Worm (Caenorhabditis elegans) whole organism, early embryonic: Measurements from ENCODE around the gene Y39A3A.2.

ENCODE experiments used
- B0310.2 ChIP-seq: sonication (generic microtip); optimal IDR thresholded peaks from 2 replicates; lab custom pipeline; 2016; ENCODE audit warnings: mild to moderate bottlenecking, missing genetic modification characterization, missing compliant biosample characterization
- F13C5.2 ChIP-seq: sonication (generic microtip); optimal IDR thresholded peaks from 2 replicates; lab custom pipeline; 2017; ENCODE audit warnings: mild to moderate bottlenecking, missing genetic modification characterization, inconsistent platforms, missing compliant biosample characterization
- aly-1 ChIP-seq: sonication (generic microtip); optimal IDR thresholded peaks from 2 replicates; lab custom pipeline; 2016; ENCODE audit warnings: missing genetic modification characterization, missing compliant biosample characterization
- ama-1 ChIP-seq: fragments of 150-350 bp; optimal IDR thresholded peaks from 2 replicates; lab custom pipeline; 2014
- ceh-13 ChIP-seq: fragments of 200-800 bp; sonication (Bioruptor generic); optimal IDR thresholded peaks from 2 replicates; lab custom pipeline; 2018; ENCODE audit warnings: mild to moderate bottlenecking, missing genetic modification characterization, missing compliant biosample characterization
- ceh-36 ChIP-seq: sonication (generic microtip); optimal IDR thresholded peaks from 2 replicates; lab custom pipeline; 2016; ENCODE audit warnings: missing genetic modification characterization, inconsistent platforms, missing compliant biosample characterization
- ets-7 ChIP-seq: sonication (generic microtip); optimal IDR thresholded peaks from 2 replicates; lab custom pipeline; 2016; ENCODE audit warnings: missing genotype, missing genetic modification characterization, missing compliant biosample characterization
- flt-1 ChIP-seq: fragments of 200-800 bp; sonication (Bioruptor generic); IDR thresholded peaks from 2 replicates; pipeline ENCODE4 v1.3.6; 2022; ENCODE audit warnings: missing genetic modification characterization, missing compliant biosample characterization
- hmbx-1 ChIP-seq: sonication (generic microtip); optimal IDR thresholded peaks from 2 replicates; lab custom pipeline; 2016; ENCODE audit warnings: mild to moderate bottlenecking, missing genetic modification characterization, missing compliant biosample characterization
- hmg-4 ChIP-seq: fragments of 200-800 bp; sonication (Bioruptor generic); optimal IDR thresholded peaks from 2 replicates; lab custom pipeline; 2018; ENCODE audit warnings: mild to moderate bottlenecking, missing genetic modification characterization, missing compliant biosample characterization
- hnd-1 ChIP-seq: sonication (generic microtip); optimal IDR thresholded peaks from 2 replicates; lab custom pipeline; 2016; ENCODE audit warnings: missing genetic modification characterization, missing compliant biosample characterization
- pes-1 ChIP-seq: fragments of 200-800 bp; sonication (Bioruptor generic); IDR thresholded peaks from 2 replicates; pipeline ENCODE4 v1.3.6; 2022; ENCODE audit warnings: missing genetic modification reagents, missing genetic modification characterization, missing compliant biosample characterization
- scrt-1 ChIP-seq: fragments of 200-800 bp; sonication (Bioruptor generic); IDR thresholded peaks from 2 replicates; pipeline ENCODE4 v1.3.6; 2022; ENCODE audit warnings: missing genetic modification characterization, missing compliant biosample characterization
- sea-1 ChIP-seq: fragments of 200-800 bp; sonication (Bioruptor generic); conservative IDR thresholded peaks from 2 replicates; pipeline ENCODE4 v1.3.6; 2022; ENCODE audit warnings: missing genetic modification characterization, missing compliant biosample characterization
- tbx-11 ChIP-seq: fragments of 200-800 bp; sonication (Bioruptor generic); IDR thresholded peaks from 2 replicates; pipeline ENCODE4 v1.3.6; 2022; ENCODE audit warnings: missing genetic modification characterization, missing compliant biosample characterization
- tbx-37 ChIP-seq: fragments of 200-800 bp; sonication (Bioruptor generic); conservative IDR thresholded peaks from 2 replicates; pipeline ENCODE4 v1.3.6; 2022; ENCODE audit warnings: missing genetic modification reagents, missing genetic modification characterization, missing compliant biosample characterization
- tra-4 ChIP-seq: sonication (generic microtip); optimal IDR thresholded peaks from 2 replicates; lab custom pipeline; 2017; ENCODE audit warnings: missing genetic modification characterization, missing compliant biosample characterization

The Y39A3A.2 gene

DNA sequence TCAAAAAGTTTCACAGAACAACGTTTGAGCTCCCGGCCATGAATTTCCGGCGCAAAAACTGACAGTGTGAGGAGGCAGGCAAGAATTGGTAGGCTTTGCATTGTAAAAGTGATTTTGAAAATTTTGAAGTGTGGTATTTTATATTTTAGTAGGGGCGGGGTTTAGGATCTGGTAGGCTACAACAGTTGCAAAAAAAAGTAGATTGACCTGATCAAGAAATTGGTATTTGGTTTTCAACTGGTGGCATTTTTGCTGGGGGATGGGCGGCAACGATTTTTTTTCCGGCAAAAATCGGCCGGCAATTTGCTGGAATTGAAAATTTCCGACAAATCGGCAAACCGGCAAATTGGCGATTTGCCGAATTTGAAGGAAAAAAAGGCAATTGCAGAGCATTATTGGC lies 3.4 kb upstream of the Y39A3A.2 start, which contains the start of gene ins-16:
ins-16 (minus strand) TSS at position 101 of the 400 bp plus-strand sequence.
- no peak for TF ChIP-seq tbx-37 (GFP tag; lab: Robert Waterston, UW)
- no peak for TF ChIP-seq sea-1 (GFP tag; lab: Robert Waterston, UW)
- no peak for TF ChIP-seq ceh-13
- TF ChIP-seq ets-7 (tag; lab: Kevin White, UChicago) = no peak
- no peak for TF ChIP-seq aly-1 (tag; lab: Kevin White, UChicago)
- TF ChIP-seq F13C5.2 (tag; lab: Kevin White, UChicago) = no peak
- no peak for TF ChIP-seq hnd-1 (tag; lab: Kevin White, UChicago)
- TF ChIP-seq hmg-4 (GFP tag; lab: Kevin White, UChicago) = no peak
- no peak for TF ChIP-seq tbx-11 (GFP tag; lab: Robert Waterston, UW)
- no peak for TF ChIP-seq ceh-36 (tag; lab: Kevin White, UChicago)
- no peak for TF ChIP-seq flt-1 (GFP tag; lab: Robert Waterston, UW)

DNA sequence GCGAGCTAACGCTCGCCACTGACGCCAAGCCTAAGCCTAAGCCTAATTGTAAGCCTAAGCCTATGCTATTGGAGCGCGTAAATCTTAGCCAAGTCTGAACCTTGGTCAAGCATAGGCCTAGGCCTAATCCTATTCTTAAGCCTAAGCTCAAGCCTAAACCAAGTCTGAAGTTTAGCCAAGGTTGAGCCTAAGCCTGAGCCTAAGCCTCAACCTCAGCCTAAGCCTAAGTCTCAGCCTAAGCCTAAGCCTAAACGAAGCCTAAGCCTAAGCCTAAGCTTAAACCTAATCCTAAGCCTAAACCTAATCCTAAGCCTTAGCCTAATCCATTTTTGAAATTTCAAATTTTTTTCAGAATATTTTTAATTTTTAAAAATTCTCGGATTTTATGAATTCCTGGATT lies 2.6 kb upstream of the Y39A3A.2 start:
- TF ChIP-seq hmg-4 (GFP tag; lab: Kevin White, UChicago) (no peak), ceh-36 (tag; lab: Kevin White, UChicago) (peak; percentile 81), scrt-1 (no peak)

DNA sequence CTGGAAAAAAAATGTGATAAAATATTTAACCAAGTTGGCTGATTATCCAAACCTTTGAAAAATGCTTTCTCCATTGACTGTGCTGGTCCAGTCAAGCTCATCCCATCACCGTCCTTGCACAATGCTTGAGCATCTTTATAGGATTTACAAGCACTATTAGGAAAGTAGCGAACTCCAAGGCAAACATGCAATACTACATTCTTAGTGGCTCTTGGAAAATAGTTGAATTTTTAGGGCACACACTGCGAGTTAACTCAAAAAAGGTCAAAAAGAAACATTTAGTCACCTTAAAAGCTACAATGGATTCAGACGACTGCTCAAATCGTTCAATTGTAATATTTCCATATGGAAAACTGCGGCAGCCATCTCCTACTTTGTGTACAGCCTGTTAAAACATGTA lies 3.4 kb downstream of the Y39A3A.2 start, which contains the start of gene M01E10.3:
M01E10.3 (minus strand) TSS at position 101 of the 400 bp plus-strand sequence.
- TF ChIP-seq ceh-36 (tag; lab: Kevin White, UChicago) (no peak), aly-1 (tag; lab: Kevin White, UChicago) (no peak), hnd-1 (tag; lab: Kevin White, UChicago) (no peak), ets-7 (tag; lab: Kevin White, UChicago) (no peak), tbx-11 (GFP tag; lab: Robert Waterston, UW) (no peak), flt-1 (GFP tag; lab: Robert Waterston, UW) (no peak), hmbx-1 (tag; lab: Kevin White, UChicago) (no peak), pes-1 (no peak), sea-1 (GFP tag; lab: Robert Waterston, UW) (no peak), tbx-37 (GFP tag; lab: Robert Waterston, UW) (no peak), scrt-1 (no peak), ceh-13 (no peak), tra-4 (tag; lab: Kevin White, UChicago) (no peak), hmg-4 (GFP tag; lab: Kevin White, UChicago) (no peak), ama-1 (lab: Kevin White, UChicago) (no peak), F13C5.2 (tag; lab: Kevin White, UChicago) (no peak), B0310.2 (tag; lab: Kevin White, UChicago) (no peak)

DNA sequence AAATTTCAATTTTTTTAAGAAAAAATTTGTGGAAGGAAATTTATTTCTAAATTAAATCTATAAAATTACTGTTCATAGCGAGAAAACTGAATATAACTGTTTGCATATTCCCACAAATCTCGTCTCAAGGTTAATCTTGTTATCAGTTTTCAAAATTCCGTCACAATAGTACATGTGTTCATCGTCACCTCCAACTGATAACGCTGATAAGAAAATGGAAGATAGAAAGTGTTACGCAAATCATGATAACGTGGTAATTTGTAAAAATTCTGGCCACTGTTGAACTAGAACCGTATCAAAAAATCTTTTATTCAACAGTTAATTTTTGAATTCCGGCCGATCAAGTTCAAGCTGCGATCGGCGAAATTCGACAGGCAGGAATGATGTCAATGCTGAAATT lies 4.0 kb downstream of the Y39A3A.2 start:
- TF ChIP-seq scrt-1 (no peak), ceh-13 (no peak), tbx-11 (GFP tag; lab: Robert Waterston, UW) (no peak), F13C5.2 (tag; lab: Kevin White, UChicago) (no peak), tra-4 (tag; lab: Kevin White, UChicago) (no peak)

DNA sequence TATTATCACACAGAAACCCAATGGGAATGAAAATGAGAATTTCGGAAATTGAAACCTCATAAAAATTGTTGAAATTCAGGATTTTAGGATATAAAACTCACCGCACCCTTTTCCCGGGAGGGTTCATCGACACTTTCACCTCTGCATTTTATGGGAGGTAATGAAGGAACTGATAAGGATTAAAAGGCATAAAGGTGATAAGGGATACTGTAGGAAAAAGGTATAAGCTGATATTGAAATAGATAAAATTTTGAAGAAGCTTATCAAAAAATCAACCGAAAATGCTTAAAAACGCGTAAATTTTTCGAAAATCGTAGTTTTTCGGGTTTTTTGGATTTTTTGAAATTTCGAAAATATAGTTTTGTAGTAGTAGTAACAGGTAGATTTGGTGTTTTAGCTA lies 7.0 kb downstream of the Y39A3A.2 start:
- TF ChIP-seq tbx-37 (GFP tag; lab: Robert Waterston, UW) (no peak), tbx-11 (GFP tag; lab: Robert Waterston, UW) (no peak), sea-1 (GFP tag; lab: Robert Waterston, UW) (no peak), hmbx-1 (tag; lab: Kevin White, UChicago) (no peak), hnd-1 (tag; lab: Kevin White, UChicago) (no peak), B0310.2 (tag; lab: Kevin White, UChicago) (no peak), ceh-36 (tag; lab: Kevin White, UChicago) (no peak), ama-1 (lab: Kevin White, UChicago) (no peak), pes-1 (no peak), hmg-4 (GFP tag; lab: Kevin White, UChicago) (no peak), aly-1 (tag; lab: Kevin White, UChicago) (no peak), scrt-1 (no peak), F13C5.2 (tag; lab: Kevin White, UChicago) (no peak), flt-1 (GFP tag; lab: Robert Waterston, UW) (no peak), ets-7 (tag; lab: Kevin White, UChicago) (no peak), ceh-13 (no peak), tra-4 (tag; lab: Kevin White, UChicago) (no peak)

DNA sequence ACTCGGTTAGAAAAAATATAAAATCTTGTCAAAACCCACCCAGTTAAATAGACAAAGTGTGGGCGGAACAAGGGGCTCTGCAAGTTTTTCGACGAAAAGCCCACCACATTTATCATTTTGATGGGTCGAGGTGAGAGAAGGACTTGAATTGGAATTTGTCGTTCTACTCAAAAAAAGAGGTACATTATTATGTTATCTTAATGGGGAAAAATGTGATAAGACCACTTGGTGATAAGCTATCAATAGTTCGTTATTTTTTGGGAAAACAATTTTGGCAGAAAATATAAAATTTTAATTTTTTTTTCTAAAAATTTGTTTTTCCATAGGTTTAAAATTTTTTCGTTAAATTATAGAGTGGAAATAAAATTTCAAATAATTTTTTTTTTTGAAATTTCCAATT lies 7.6 kb downstream of the Y39A3A.2 start:
- TF ChIP-seq ets-7 (tag; lab: Kevin White, UChicago) (no peak), B0310.2 (tag; lab: Kevin White, UChicago) (no peak), tbx-11 (GFP tag; lab: Robert Waterston, UW) (no peak), sea-1 (GFP tag; lab: Robert Waterston, UW) (no peak), hmg-4 (GFP tag; lab: Kevin White, UChicago) (no peak), ceh-36 (tag; lab: Kevin White, UChicago) (no peak), pes-1 (no peak), ceh-13 (no peak), flt-1 (GFP tag; lab: Robert Waterston, UW) (no peak), ama-1 (lab: Kevin White, UChicago) (no peak), hnd-1 (tag; lab: Kevin White, UChicago) (no peak), F13C5.2 (tag; lab: Kevin White, UChicago) (no peak)

DNA sequence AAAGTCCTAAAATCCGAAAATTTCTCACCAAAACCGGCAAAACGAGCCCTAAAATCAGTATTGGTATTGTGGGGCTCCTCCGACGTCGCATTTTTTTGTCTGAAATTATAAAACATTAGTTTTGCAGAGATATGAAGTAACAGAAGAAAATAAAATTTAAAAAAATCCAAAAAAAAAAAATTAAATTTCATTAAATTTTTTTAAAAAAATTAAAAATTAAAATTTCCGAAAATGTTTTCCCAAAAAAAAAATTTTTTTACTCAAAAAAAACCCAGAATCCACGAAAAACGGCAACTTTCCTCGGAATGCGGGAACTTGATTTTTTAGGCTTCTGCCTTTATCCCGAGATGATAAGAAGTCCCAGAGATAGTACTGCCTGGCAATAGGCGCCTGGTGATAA lies 9.6 kb downstream of the Y39A3A.2 start, which contains the start of gene dpy-1:
dpy-1 (minus strand) TSS at position 101 of the 400 bp plus-strand sequence.
- TF ChIP-seq F13C5.2 (tag; lab: Kevin White, UChicago) (no peak), hmbx-1 (tag; lab: Kevin White, UChicago) (no peak), ceh-13 (no peak), ama-1 (lab: Kevin White, UChicago) (no peak), hmg-4 (GFP tag; lab: Kevin White, UChicago) (no peak)
